Fruit fly (Drosophila melanogaster): Measurements from ENCODE around the gene CG8219.

The CG8219 gene

DNA sequence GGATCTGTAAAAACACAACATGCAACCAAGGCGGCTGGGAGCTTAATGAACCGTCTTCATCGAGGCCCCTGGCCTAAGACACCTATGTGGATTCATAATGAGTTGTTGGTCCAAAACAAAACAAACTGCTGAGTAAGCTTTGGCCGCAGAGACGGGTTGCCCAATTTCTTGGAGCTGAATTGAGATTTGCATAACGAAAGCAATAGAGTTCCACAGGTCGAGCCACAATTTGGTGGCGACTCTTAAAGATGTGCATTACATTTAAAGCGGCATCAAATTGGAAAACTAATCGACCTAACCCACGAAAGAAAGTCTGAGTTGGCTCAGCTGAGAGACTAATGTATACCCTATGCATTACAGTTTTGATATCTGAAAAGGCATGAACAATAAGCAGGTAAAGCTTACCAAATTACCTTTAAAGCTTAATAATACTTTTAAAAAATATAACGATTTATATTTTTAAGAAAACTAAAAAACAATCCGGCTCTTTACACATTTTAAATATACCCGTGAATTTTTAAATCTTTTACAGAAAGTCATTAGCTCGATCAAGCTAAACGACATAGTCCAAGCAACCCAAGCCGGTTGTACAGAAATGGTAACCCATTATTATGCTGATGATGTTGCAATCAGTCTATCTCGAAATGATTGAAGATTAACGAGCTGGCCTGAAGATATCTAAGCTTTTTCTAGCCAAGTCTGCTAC is 42.8 kb upstream of the CG8219 start, which contains the start of gene CG13297 (continued):
- TF ChIP-seq jigr1 (GFP tag; IDR thresholded peaks at IDR 0.05): peak; percentile 45; the same call in 1 of the 3 replicates
- TF ChIP-seq CG14014 (GFP tag; IDR thresholded peaks at IDR 0.05): peak; percentile 25; the same call in 1 of the 2 replicates
- peak; percentile 1 for TF ChIP-seq Med (GFP tag)
- TF ChIP-seq Sry-δ (GFP tag; optimal IDR thresholded peaks at IDR 0.05): no peak
- TF ChIP-seq B-H2 (GFP tag; optimal IDR thresholded peaks at IDR 0.05): no peak
- no peak for TF ChIP-seq vnd (GFP tag; IDR thresholded peaks at IDR 0.05; ENCODE audit: partially characterized antibody)
- TF ChIP-seq Hr78 (GFP tag; optimal IDR thresholded peaks at IDR 0.05): peak in 1 of 2 experiments; percentile 76
- TF ChIP-seq Nf-YB (GFP tag; optimal IDR thresholded peaks at IDR 0.05): no peak
- TF ChIP-seq CG17359 (tag; optimal IDR thresholded peaks at IDR 0.05): peak; percentile 68
- no peak for TF ChIP-seq Trl (optimal IDR thresholded peaks at IDR 0.05)
- TF ChIP-seq Trl (GFP tag; optimal IDR thresholded peaks at IDR 0.05): no peak
- no peak for TF ChIP-seq CG13287 (GFP tag; IDR thresholded peaks at IDR 0.05; ENCODE audit: partially characterized antibody)
- no peak for TF ChIP-seq CG4707 (GFP tag; optimal IDR thresholded peaks at IDR 0.05)
- TF ChIP-seq dpn (GFP tag; optimal IDR thresholded peaks at IDR 0.05): peak in 1 of 2 experiments; percentile 10
- TF ChIP-seq CG4424 (GFP tag; optimal IDR thresholded peaks at IDR 0.05): peak; percentile 41
- no peak for TF ChIP-seq tna (GFP tag; IDR thresholded peaks at IDR 0.05; ENCODE audit: partially characterized antibody)
- TF ChIP-seq CG10543 (GFP tag; optimal IDR thresholded peaks at IDR 0.05): no peak
- no peak for TF ChIP-seq Kr (GFP tag; optimal IDR thresholded peaks at IDR 0.05)
- TF ChIP-seq CG7556 (GFP tag; optimal IDR thresholded peaks at IDR 0.05): peak; percentile 55
- TF ChIP-seq tx (GFP tag; optimal IDR thresholded peaks at IDR 0.05): no peak
- no peak for TF ChIP-seq CG15514 (GFP tag; optimal IDR thresholded peaks at IDR 0.05)
- TF ChIP-seq HHEX (GFP tag; optimal IDR thresholded peaks at IDR 0.05): no peak
- TF ChIP-seq Lpt (GFP tag; optimal IDR thresholded peaks at IDR 0.05): no peak
- TF ChIP-seq CG4730 (GFP tag; IDR thresholded peaks at IDR 0.05): peak; percentile 40; the same call in 1 of the 2 replicates
- TF ChIP-seq CG6683 (GFP tag; optimal IDR thresholded peaks at IDR 0.05): no peak
- no peak for TF ChIP-seq CG15479 (GFP tag; optimal IDR thresholded peaks at IDR 0.05)
- no peak for TF ChIP-seq CG18011 (GFP tag; optimal IDR thresholded peaks at IDR 0.05)
- no peak for TF ChIP-seq CG10321 (GFP tag; IDR thresholded peaks at IDR 0.05)
- TF ChIP-seq CG18599 (GFP tag; optimal IDR thresholded peaks at IDR 0.05): peak; percentile 37
- no peak for TF ChIP-seq MBD-R2 (GFP tag; IDR thresholded peaks at IDR 0.05)
- TF ChIP-seq Sry-β (GFP tag; optimal IDR thresholded peaks at IDR 0.05): no peak
- no peak for TF ChIP-seq CG8944 (GFP tag; optimal IDR thresholded peaks at IDR 0.05)
- peak; percentile 10 for TF ChIP-seq Hr3 (GFP tag; optimal IDR thresholded peaks at IDR 0.05)
- peak; percentile 18 for TF ChIP-seq salm (tag; optimal IDR thresholded peaks at IDR 0.05)
- TF ChIP-seq CG8478 (optimal IDR thresholded peaks at IDR 0.05): no peak
- peak; percentile 79 for TF ChIP-seq CG2678 (tag; optimal IDR thresholded peaks at IDR 0.05)
- TF ChIP-seq Awh (GFP tag; IDR thresholded peaks at IDR 0.05): 0 out of 2 replicates have a peak, but pooled peaks have one; percentile 40
- peak; percentile 22 for TF ChIP-seq Dek (tag; optimal IDR thresholded peaks at IDR 0.05)
- no peak for TF ChIP-seq NFAT (GFP tag; IDR thresholded peaks at IDR 0.05)
- peak; percentile 76 for TF ChIP-seq grn (GFP tag; optimal IDR thresholded peaks at IDR 0.05)
- TF ChIP-seq CG6654 (GFP tag; optimal IDR thresholded peaks at IDR 0.05): no peak
- TF ChIP-seq CG14860 (GFP tag; IDR thresholded peaks at IDR 0.05; ENCODE audit: partially characterized antibody): no peak
- peak; percentile 26 for TF ChIP-seq scrt (GFP tag; optimal IDR thresholded peaks at IDR 0.05)
- TF ChIP-seq CG6765 (GFP tag; optimal IDR thresholded peaks at IDR 0.05): no peak
- no peak for TF ChIP-seq CG6791 (GFP tag; IDR thresholded peaks at IDR 0.05; ENCODE audit: partially characterized antibody)
- peak; percentile 31 for TF ChIP-seq CG12219 (GFP tag; optimal IDR thresholded peaks at IDR 0.05)
- TF ChIP-seq maf-S (GFP tag; optimal IDR thresholded peaks at IDR 0.05): no peak
- TF ChIP-seq E2f2 (GFP tag; IDR thresholded peaks at IDR 0.05): 0 out of 2 replicates have a peak, but pooled peaks have one; percentile 10
- peak; percentile 27 for TF ChIP-seq CG12104 (GFP tag; optimal IDR thresholded peaks at IDR 0.05)
